Fruit fly (Drosophila melanogaster) whole organism, adult: ENCODE results near the gene Son.

Source experiments
- CG11617 ChIP-seq: fragments of 200-800 bp; sonication (Bioruptor generic); optimal IDR thresholded peaks from 2 replicates; lab custom pipeline; 2017; ENCODE audit warnings: mild to moderate bottlenecking, missing biosample characterization, missing genetic modification reagents, missing genetic modification characterization
- CG12768 ChIP-seq: fragments of 200-800 bp; sonication (Bioruptor generic); optimal IDR thresholded peaks from 2 replicates; lab custom pipeline; 2017; ENCODE audit warnings: missing biosample characterization, missing genetic modification characterization, mild to moderate bottlenecking, moderate library complexity, missing genetic modification reagents
- CG14711 ChIP-seq: fragments of 200-800 bp; sonication (Bioruptor generic); optimal IDR thresholded peaks from 2 replicates; lab custom pipeline; 2018; ENCODE audit warnings: missing biosample characterization, mild to moderate bottlenecking, missing genetic modification characterization, moderate library complexity
- CG1620 ChIP-seq: fragments of 200-800 bp; sonication (Bioruptor generic); optimal IDR thresholded peaks from 2 replicates; lab custom pipeline; 2016; ENCODE audit warnings: missing biosample characterization, missing genetic modification characterization
- CG33017 ChIP-seq: fragments of 200-800 bp; sonication (Bioruptor generic); optimal IDR thresholded peaks from 2 replicates; lab custom pipeline; 2018; ENCODE audit warnings: missing biosample characterization, mild to moderate bottlenecking, missing genetic modification characterization, moderate library complexity
- CG5204 ChIP-seq: fragments of 200-800 bp; sonication (Bioruptor generic); optimal IDR thresholded peaks from 2 replicates; lab custom pipeline; 2016; ENCODE audit warnings: missing biosample characterization, missing genetic modification characterization
- CG7045 ChIP-seq: fragments of 200-800 bp; sonication (Bioruptor generic); optimal IDR thresholded peaks from 2 replicates; lab custom pipeline; 2017; ENCODE audit warnings: missing biosample characterization, mild to moderate bottlenecking, missing genetic modification characterization
- CG7101 ChIP-seq: fragments of 200-800 bp; sonication (Bioruptor generic); optimal IDR thresholded peaks from 2 replicates; lab custom pipeline; 2018; ENCODE audit warnings: missing biosample characterization, mild to moderate bottlenecking, missing genetic modification characterization, moderate library complexity
- Clk ChIP-seq: fragments of 200-800 bp; sonication (Bioruptor generic); optimal IDR thresholded peaks from 2 replicates; lab custom pipeline; 2017; ENCODE audit warnings: missing biosample characterization, missing genetic modification characterization
- Crg-1 ChIP-seq: fragments of 200-800 bp; sonication (Bioruptor generic); optimal IDR thresholded peaks from 2 replicates; lab custom pipeline; 2016; ENCODE audit warnings: missing biosample characterization, missing genetic modification characterization
- Hr96 ChIP-seq: fragments of 200-800 bp; sonication (Bioruptor generic); optimal IDR thresholded peaks from 2 replicates; lab custom pipeline; 2016; ENCODE audit warnings: missing biosample characterization, missing genetic modification characterization
- Mnt ChIP-seq: fragments of 200-800 bp; sonication (Bioruptor generic); optimal IDR thresholded peaks from 2 replicates; lab custom pipeline; 2016; ENCODE audit warnings: missing biosample characterization, mild to moderate bottlenecking, missing genetic modification characterization
- bab1 ChIP-seq: fragments of 200-800 bp; sonication (Bioruptor generic); optimal IDR thresholded peaks from 3 replicates; lab custom pipeline; 2019; ENCODE audit warnings: missing biosample characterization, mild to moderate bottlenecking, missing genetic modification characterization, moderate library complexity
- cic ChIP-seq: fragments of 200-800 bp; sonication (Bioruptor generic); optimal IDR thresholded peaks from 2 replicates; lab custom pipeline; 2017; ENCODE audit warnings: missing biosample characterization, mild to moderate bottlenecking, missing genetic modification characterization, moderate library complexity
- cnc ChIP-seq, 2 experiments: fragments of >200 bp; optimal IDR thresholded peaks; 2 replicates each; lab custom pipeline; 2017
- kay ChIP-seq: fragments of 200-800 bp; sonication (Bioruptor generic); peaks from one replicate; lab custom pipeline; 2016; ENCODE audit warnings: missing biosample characterization, missing genetic modification characterization, borderline replicate concordance
- ovo ChIP-seq: fragments of 200-800 bp; sonication (Bioruptor generic); optimal IDR thresholded peaks from 2 replicates; lab custom pipeline; 2016; ENCODE audit warnings: missing biosample characterization, missing genetic modification characterization
- pad ChIP-seq: fragments of 200-800 bp; sonication (Bioruptor generic); optimal IDR thresholded peaks from 3 replicates; lab custom pipeline; 2017; ENCODE audit warnings: missing biosample characterization, missing genetic modification characterization, mild to moderate bottlenecking, moderate library complexity, missing genetic modification reagents
- tj ChIP-seq: fragments of 200-800 bp; sonication (Bioruptor generic); optimal IDR thresholded peaks from 3 replicates; lab custom pipeline; 2017; ENCODE audit warnings: missing biosample characterization, mild to moderate bottlenecking, missing genetic modification characterization, moderate library complexity
- toe ChIP-seq: fragments of 200-800 bp; sonication (Bioruptor generic); optimal IDR thresholded peaks from 2 replicates; lab custom pipeline; 2016; ENCODE audit warnings: missing biosample characterization, missing genetic modification characterization

Gene Son

DNA sequence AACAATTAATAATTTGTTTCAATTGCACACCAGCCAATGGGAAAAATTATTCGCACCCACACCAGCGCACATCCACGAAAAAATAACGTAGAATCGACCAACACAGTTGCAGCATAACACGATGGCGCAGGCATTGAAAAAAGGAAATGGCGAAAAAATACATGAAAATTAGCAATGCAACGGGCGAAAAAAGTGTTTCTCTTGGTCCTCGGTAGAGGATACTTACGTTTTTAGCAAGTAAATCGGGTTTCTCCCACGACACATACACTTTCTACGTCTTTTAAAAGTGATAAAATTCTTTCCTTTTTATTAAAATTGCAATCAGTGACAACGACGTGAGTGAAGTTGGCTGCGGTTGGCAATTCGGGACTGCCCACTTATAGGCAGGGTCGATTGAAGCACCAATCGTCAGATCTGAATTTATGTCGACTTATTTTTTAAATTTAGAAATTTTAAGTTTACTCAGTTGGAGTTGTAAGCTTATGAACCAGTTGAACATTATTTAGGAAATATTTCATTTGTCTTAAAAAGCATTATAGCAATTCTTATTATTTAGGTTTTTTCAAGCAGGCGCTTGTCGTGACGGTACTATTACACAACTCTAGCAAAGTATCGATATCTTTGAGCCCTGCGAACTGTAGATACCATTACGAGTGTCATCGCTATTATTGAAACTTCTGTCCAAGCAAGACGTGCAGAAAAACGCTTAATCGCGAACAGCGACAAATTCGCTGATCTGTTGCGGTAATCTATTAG is at the start of gene Son, which contains the start of gene Kap-alpha3:
TSS of gene Son (plus strand) at position 661 of the 756 bp plus-strand sequence.
TSS of gene Kap-alpha3 (minus strand) at position 352 of the 756 bp plus-strand sequence.
- TF ChIP-seq kay (GFP tag; lab: Kevin White, UChicago) (no peak), cic (GFP tag; lab: Kevin White, UChicago) (peak; percentile 86), Clk (GFP tag; lab: Kevin White, UChicago) (peak; percentile 88), Mnt (GFP tag; lab: Kevin White, UChicago) (peak; percentile 95), bab1 (peak; percentile 90), cnc (optimal IDR thresholded peaks at IDR 0.05; lab: Kevin White, UChicago) (no peak), tj (GFP tag; lab: Kevin White, UChicago) (peak; percentile 85), CG12768 (GFP tag; lab: Kevin White, UChicago) (peak; percentile 96), CG33017 (tag; lab: Kevin White, UChicago) (peak; percentile 89), CG1620 (GFP tag; lab: Kevin White, UChicago) (peak; percentile 98), CG11617 (GFP tag; lab: Kevin White, UChicago) (peak; percentile 98), CG7045 (GFP tag; lab: Kevin White, UChicago) (peak; percentile 96), Crg-1 (GFP tag; lab: Kevin White, UChicago) (peak; percentile 97), pad (GFP tag; lab: Kevin White, UChicago) (peak; percentile 89), ovo (GFP tag; lab: Kevin White, UChicago) (peak; percentile 96), CG14711 (peak; percentile 97), toe (GFP tag; lab: Kevin White, UChicago) (peak; percentile 98), CG5204 (GFP tag; lab: Kevin White, UChicago) (no peak), CG7101 (tag; lab: Kevin White, UChicago) (peak; percentile 95), Hr96 (GFP tag; lab: Kevin White, UChicago) (peak; percentile 97)

DNA sequence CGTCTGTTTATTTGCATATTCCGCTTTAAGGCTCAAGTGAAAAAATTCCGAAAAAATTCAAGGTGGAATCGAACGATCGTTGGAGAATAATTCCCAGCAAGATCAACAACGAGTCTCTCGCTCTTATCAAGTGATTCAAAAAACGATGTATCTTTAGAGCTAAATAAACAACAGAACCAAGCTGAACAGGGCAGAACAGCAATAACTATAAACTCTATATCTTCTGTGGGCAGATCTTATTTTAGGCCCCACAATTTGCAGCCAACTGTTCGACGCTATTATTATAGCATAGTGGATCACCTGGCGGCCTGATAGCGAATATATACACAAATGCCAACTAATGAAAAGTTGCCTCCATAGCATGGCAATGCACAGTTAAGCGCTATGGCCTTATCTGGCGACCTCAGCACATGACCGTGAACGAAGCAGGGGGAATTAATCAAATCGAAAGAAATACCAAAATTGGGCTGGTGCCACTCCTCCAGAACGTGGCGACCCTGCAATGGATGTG is 48.4 kb upstream of the Son start:
- peak; percentile 71 for TF ChIP-seq kay (GFP tag; lab: Kevin White, UChicago)
- TF ChIP-seq CG7101 (tag; lab: Kevin White, UChicago) = peak; percentile 8
- no peak for TF ChIP-seq Mnt (GFP tag; lab: Kevin White, UChicago)
- TF ChIP-seq CG1620 (GFP tag; lab: Kevin White, UChicago) = no peak
- no peak for TF ChIP-seq Clk (GFP tag; lab: Kevin White, UChicago)
- TF ChIP-seq ovo (GFP tag; lab: Kevin White, UChicago) = no peak
- TF ChIP-seq CG14711 = no peak
- TF ChIP-seq CG7045 (GFP tag; lab: Kevin White, UChicago) = peak; percentile 7
- TF ChIP-seq Hr96 (GFP tag; lab: Kevin White, UChicago) = no peak
- TF ChIP-seq bab1 = no peak
- no peak for TF ChIP-seq toe (GFP tag; lab: Kevin White, UChicago)
- TF ChIP-seq Crg-1 (GFP tag; lab: Kevin White, UChicago) = no peak
- no peak for TF ChIP-seq CG11617 (GFP tag; lab: Kevin White, UChicago)
- no peak for TF ChIP-seq cnc (optimal IDR thresholded peaks at IDR 0.05; lab: Kevin White, UChicago)
- peak; percentile 51 for TF ChIP-seq CG33017 (tag; lab: Kevin White, UChicago)
- TF ChIP-seq CG5204 (GFP tag; lab: Kevin White, UChicago) = no peak
- no peak for TF ChIP-seq cic (GFP tag; lab: Kevin White, UChicago)
- TF ChIP-seq tj (GFP tag; lab: Kevin White, UChicago) = peak; percentile 21
- no peak for TF ChIP-seq pad (GFP tag; lab: Kevin White, UChicago)
- no peak for TF ChIP-seq CG12768 (GFP tag; lab: Kevin White, UChicago)

DNA sequence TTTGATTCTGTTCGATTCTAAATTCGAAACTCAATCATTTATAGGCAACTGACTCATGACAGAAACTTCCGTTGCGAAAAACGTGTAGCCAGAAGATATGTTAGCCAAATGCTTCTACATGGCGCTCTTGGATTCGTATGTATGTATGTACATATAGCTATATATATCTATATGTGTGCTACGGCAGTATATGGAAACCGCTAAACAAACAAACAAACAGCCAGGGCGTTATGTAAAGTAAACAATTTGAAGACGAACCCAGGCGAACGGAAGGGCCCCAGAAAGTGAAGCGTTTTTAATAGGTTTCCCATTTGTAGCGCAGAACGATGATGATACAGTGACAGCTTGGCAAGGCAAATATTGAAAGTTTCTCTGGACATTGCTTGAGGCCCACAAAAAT is 47.9 kb upstream of the Son start:
- TF ChIP-seq CG7045 (GFP tag; lab: Kevin White, UChicago) = no peak
- peak; percentile 19 for TF ChIP-seq kay (GFP tag; lab: Kevin White, UChicago)
- TF ChIP-seq ovo (GFP tag; lab: Kevin White, UChicago) = peak; percentile 68
- no peak for TF ChIP-seq CG12768 (GFP tag; lab: Kevin White, UChicago)

DNA sequence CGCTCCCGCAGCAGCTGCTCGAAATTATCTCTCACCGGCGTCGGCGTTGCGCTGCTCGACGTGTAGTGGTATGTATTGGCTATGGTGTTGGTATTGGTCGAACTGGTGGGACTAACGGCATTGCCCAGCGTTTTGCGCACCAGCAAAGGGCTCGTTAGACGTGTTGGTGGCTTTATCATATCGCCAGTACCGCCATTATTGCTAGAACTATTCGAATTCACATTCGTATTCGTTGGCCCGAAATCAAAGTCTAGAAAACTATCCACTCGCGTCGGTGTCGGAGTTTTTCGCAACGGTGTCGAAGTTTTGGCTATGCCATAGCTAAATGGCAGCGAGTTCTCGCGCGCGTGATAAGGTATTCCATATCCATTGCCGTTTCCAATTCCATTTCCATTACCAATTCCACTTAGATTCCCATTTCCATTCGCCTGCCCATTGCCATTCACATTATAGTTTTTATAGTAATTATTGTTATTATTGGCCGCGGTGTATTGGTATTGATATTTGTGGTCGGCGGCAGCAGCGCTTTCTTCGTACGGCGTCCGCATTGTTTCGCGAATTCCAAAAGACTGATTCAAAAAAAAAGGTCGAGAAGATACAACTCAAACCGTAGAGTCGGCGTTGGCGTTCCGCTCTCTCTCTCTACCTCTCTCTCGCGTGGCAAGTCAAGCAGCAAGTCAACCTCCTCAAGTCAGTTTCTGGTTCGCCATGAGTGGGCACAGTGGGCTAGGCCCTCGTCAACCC is 45.2 kb upstream of the Son start, which contains the start of gene by:
TSS of gene by (minus strand) at position 575 of the 744 bp plus-strand sequence.
- no peak for TF ChIP-seq CG33017 (tag; lab: Kevin White, UChicago)
- TF ChIP-seq toe (GFP tag; lab: Kevin White, UChicago) = no peak
- TF ChIP-seq bab1 = no peak
- no peak for TF ChIP-seq Clk (GFP tag; lab: Kevin White, UChicago)
- peak; percentile 56 for TF ChIP-seq kay (GFP tag; lab: Kevin White, UChicago)
- no peak for TF ChIP-seq CG7101 (tag; lab: Kevin White, UChicago)
- TF ChIP-seq ovo (GFP tag; lab: Kevin White, UChicago) = peak; percentile 64
- no peak for TF ChIP-seq cnc (optimal IDR thresholded peaks at IDR 0.05; lab: Kevin White, UChicago)
- no peak for TF ChIP-seq Crg-1 (GFP tag; lab: Kevin White, UChicago)
- TF ChIP-seq CG12768 (GFP tag; lab: Kevin White, UChicago) = peak; percentile 39
- no peak for TF ChIP-seq CG1620 (GFP tag; lab: Kevin White, UChicago)
- peak; percentile 85 for TF ChIP-seq cic (GFP tag; lab: Kevin White, UChicago)
- no peak for TF ChIP-seq CG14711
